Worm (Caenorhabditis elegans): ENCODE data around the gene let-60.

ce11 chrIV:11695634-11696033, 4.7 kb upstream of the let-60 start:
- TF ChIP-seq mdl-1 (tag; optimal IDR thresholded peaks at IDR 0.05) (no peak), pag-3 (tag; optimal IDR thresholded peaks at IDR 0.05; ENCODE audit: borderline replicate concordance, insufficient read depth) (no peak), nhr-11 (tag; optimal IDR thresholded peaks at IDR 0.05) (no peak), nhr-47 (tag; optimal IDR thresholded peaks at IDR 0.05) (no peak), nhr-71 (tag; optimal IDR thresholded peaks at IDR 0.05) (no peak), nhr-77 (tag; optimal IDR thresholded peaks at IDR 0.05) (no peak), aly-2 (tag; optimal IDR thresholded peaks at IDR 0.05) (no peak), lin-39 (tag; optimal IDR thresholded peaks at IDR 0.05) (no peak), ceh-8 (GFP tag; optimal IDR thresholded peaks at IDR 0.05) (no peak)
